Fruit fly (Drosophila melanogaster): ENCODE results near the gene CG12746.

CG12746 gene

DNA sequence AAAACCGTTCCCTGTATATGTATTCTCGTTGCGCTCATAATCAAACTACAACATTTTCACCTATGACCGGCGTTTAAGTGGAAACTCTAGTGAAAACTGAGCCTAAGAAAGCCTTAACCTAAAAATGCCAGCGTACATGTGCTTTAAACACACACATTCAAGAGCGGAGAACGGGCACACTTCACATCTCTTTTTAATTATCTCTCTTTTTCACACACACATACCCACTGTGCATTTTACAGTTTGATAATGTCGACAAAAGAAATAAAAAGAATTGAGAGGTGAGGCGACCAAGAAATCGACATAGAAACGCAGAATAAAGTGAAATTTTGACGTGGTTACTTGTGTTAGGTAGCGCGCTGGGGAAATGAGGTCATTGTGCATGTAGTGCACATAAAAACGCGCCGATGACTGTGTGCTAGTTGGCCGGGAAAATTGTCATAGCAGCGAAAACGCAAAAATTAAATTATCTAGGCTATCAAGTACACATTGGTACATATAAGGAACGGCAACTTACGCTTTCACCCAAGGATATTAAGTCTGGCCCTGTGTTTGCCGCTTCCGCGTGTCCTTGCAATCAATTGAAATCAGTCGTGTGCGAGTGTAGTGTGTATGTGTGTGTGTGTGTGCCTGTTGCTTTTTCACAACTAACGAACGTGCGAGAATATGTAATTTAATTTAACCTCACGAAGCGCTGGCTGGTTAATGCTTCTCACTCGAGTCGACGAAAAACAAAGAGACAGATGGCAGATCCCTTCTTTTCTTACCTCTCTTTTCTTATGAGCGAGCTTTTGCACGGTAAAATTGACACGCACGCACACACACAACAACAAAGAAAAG, 35.1 kb downstream of the CG12746 start (continued):
- TF ChIP-seq B-H2 (GFP tag; optimal IDR thresholded peaks at IDR 0.05) = no peak
- peak; percentile 58 for TF ChIP-seq gfzf (GFP tag; optimal IDR thresholded peaks at IDR 0.05)
- no peak for TF ChIP-seq CG13624 (GFP tag; optimal IDR thresholded peaks at IDR 0.05)
- peak; percentile 76 for TF ChIP-seq cg (GFP tag; optimal IDR thresholded peaks at IDR 0.05)
- peak; percentile 27 for TF ChIP-seq CG2712 (tag; optimal IDR thresholded peaks at IDR 0.05)
- no peak for TF ChIP-seq CG18619 (GFP tag; optimal IDR thresholded peaks at IDR 0.05)
- TF ChIP-seq CG17385 (GFP tag; optimal IDR thresholded peaks at IDR 0.05) = no peak
- TF ChIP-seq sens (GFP tag) = peak; percentile 35
- TF ChIP-seq Myb (GFP tag; optimal IDR thresholded peaks at IDR 0.05) = no peak

DNA sequence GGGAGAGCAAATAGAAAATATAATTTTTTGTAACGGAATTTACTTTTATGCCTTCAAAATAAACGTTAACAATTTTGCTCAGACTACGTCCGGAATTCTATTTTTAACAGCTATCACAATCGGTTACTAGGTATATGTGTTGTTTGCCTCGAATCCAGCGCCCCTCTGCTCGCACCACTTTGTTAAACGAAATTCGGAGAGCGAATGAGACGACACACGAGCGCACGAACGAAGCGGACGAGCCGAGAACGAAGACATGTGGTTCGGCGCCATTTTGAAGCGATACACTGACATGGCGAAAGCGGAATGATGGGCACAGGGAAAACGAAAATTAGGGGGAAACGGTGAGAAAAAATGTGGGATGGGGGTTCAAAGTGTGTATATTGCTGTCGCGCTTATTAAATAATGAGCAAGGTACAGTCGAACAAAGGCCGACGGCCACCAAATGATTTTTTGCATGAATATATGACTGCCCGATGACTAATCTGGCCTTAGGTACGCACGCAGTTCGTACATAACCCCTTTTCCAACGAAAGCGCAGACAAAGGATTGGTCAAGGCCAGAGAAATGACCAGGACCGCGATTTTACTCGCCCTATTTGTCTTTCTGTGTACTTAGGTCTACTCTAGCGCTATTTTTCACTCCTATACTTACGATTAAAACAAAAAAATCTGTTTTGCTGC, 35.8 kb downstream of the CG12746 start:
- TF ChIP-seq Lhr (GFP tag; optimal IDR thresholded peaks at IDR 0.05) = no peak
- TF ChIP-seq Nf-YC (tag; optimal IDR thresholded peaks at IDR 0.05) = peak; percentile 53
- TF ChIP-seq E2f2 (GFP tag; IDR thresholded peaks at IDR 0.05) = no peak
- TF ChIP-seq mirr (GFP tag; optimal IDR thresholded peaks at IDR 0.05) = peak; percentile 75
- TF ChIP-seq sob (GFP tag; IDR thresholded peaks at IDR 0.05) = no peak
- TF ChIP-seq phol (tag; optimal IDR thresholded peaks at IDR 0.05) = peak; percentile 99
- TF ChIP-seq CG10431 (GFP tag; optimal IDR thresholded peaks at IDR 0.05) = peak; percentile 89
- TF ChIP-seq run (tag; optimal IDR thresholded peaks at IDR 0.05) = no peak
- no peak for TF ChIP-seq D19B (GFP tag; optimal IDR thresholded peaks at IDR 0.05)
- TF ChIP-seq crol (GFP tag; IDR thresholded peaks at IDR 0.05) = no peak
- TF ChIP-seq az2 (GFP tag; optimal IDR thresholded peaks at IDR 0.05) = no peak
- peak; percentile 1 for TF ChIP-seq Xbp1 (GFP tag; optimal IDR thresholded peaks at IDR 0.05)
- TF ChIP-seq CG6854 (GFP tag; optimal IDR thresholded peaks at IDR 0.05) = no peak
- peak; percentile 9 for TF ChIP-seq Hmr (GFP tag; optimal IDR thresholded peaks at IDR 0.05)
- TF ChIP-seq Tbp (GFP tag; optimal IDR thresholded peaks at IDR 0.05) = peak; percentile 82
- no peak for TF ChIP-seq repo (GFP tag; optimal IDR thresholded peaks at IDR 0.05)
- TF ChIP-seq lbe (GFP tag; optimal IDR thresholded peaks at IDR 0.05) = peak; percentile 64
- peak; percentile 25 for TF ChIP-seq sqz (GFP tag; optimal IDR thresholded peaks at IDR 0.05)
- TF ChIP-seq lov (optimal IDR thresholded peaks at IDR 0.05) = no peak
- no peak for TF ChIP-seq lov (GFP tag; IDR thresholded peaks at IDR 0.05)
- no peak for TF ChIP-seq CG9609 (GFP tag; optimal IDR thresholded peaks at IDR 0.05)
- no peak for TF ChIP-seq Hr39 (optimal IDR thresholded peaks at IDR 0.05)
- TF ChIP-seq CG31441 (GFP tag; IDR thresholded peaks at IDR 0.05) = no peak
- TF ChIP-seq Deaf1 (tag; optimal IDR thresholded peaks at IDR 0.05) = peak; percentile 100
- no peak for TF ChIP-seq nerfin-2 (GFP tag; IDR thresholded peaks at IDR 0.05; ENCODE audit: partially characterized antibody)
- no peak for TF ChIP-seq gt (GFP tag; IDR thresholded peaks at IDR 0.05)
- TF ChIP-seq CG11085 (GFP tag; IDR thresholded peaks at IDR 0.05) = no peak
- no peak for TF ChIP-seq CG8290 (GFP tag; optimal IDR thresholded peaks at IDR 0.05)
- TF ChIP-seq CG8290 (tag; optimal IDR thresholded peaks at IDR 0.05) = peak in 1 of 2 experiments; percentile 75
- TF ChIP-seq CG12659 (GFP tag; optimal IDR thresholded peaks at IDR 0.05) = peak; percentile 16
- no peak for TF ChIP-seq CG14710 (tag; optimal IDR thresholded peaks at IDR 0.05)
- TF ChIP-seq CG11398 (GFP tag; optimal IDR thresholded peaks at IDR 0.05) = no peak
- TF ChIP-seq CG17361 (GFP tag; IDR thresholded peaks at IDR 0.05) = no peak
- no peak for TF ChIP-seq zf30C (GFP tag; optimal IDR thresholded peaks at IDR 0.05)
- TF ChIP-seq jumu (GFP tag; optimal IDR thresholded peaks at IDR 0.05) = peak; percentile 9
- TF ChIP-seq Sin3A (optimal IDR thresholded peaks at IDR 0.05) = no peak
- no peak for TF ChIP-seq Rx (GFP tag; IDR thresholded peaks at IDR 0.05)
- TF ChIP-seq CG10979 (tag; optimal IDR thresholded peaks at IDR 0.05) = no peak
- no peak for TF ChIP-seq CG32532 (GFP tag; IDR thresholded peaks at IDR 0.05)
- TF ChIP-seq pb (GFP tag; optimal IDR thresholded peaks at IDR 0.05) = peak; percentile 5

All from whole organism, embryonic.